Fruit fly (Drosophila melanogaster) whole organism, wandering third instar larva: ENCODE data around the gene sas.

Source experiments
- Abd-B ChIP-seq: fragments of >200 bp; optimal IDR thresholded peaks from 2 replicates; lab custom pipeline; 2017; ENCODE audit warnings: missing biosample characterization, missing genetic modification characterization
- CG32264 ChIP-seq: fragments of 200-800 bp; sonication (Bioruptor generic); optimal IDR thresholded peaks from 2 replicates; lab custom pipeline; 2016; ENCODE audit warnings: missing biosample characterization, missing genetic modification characterization
- CG9705 ChIP-seq: fragments of 200-800 bp; sonication (Bioruptor generic); optimal IDR thresholded peaks from 2 replicates; lab custom pipeline; 2018; ENCODE audit warnings: missing biosample characterization, mild to moderate bottlenecking, missing genetic modification characterization
- Dif ChIP-seq: fragments of 200-275, 200-300 bp; sonication (Bioruptor generic); optimal IDR thresholded peaks from 2 replicates; lab custom pipeline; 2018; ENCODE audit warnings: missing biosample characterization, missing genetic modification characterization; ENCODE audit not compliant: partially characterized antibody
- GATAd ChIP-seq: sonication (Bioruptor generic); optimal IDR thresholded peaks from 2 replicates; lab custom pipeline; 2016; ENCODE audit warnings: missing biosample characterization, missing genetic modification characterization
- HLH106 ChIP-seq: fragments of 200-800 bp; optimal IDR thresholded peaks from 3 replicates; lab custom pipeline; 2019; ENCODE audit warnings: missing biosample characterization, mild to moderate bottlenecking, missing genetic modification characterization, moderate library complexity
- Hnf4 ChIP-seq: fragments of 200-800 bp; sonication (Bioruptor generic); optimal IDR thresholded peaks from 2 replicates; lab custom pipeline; 2016; ENCODE audit warnings: missing biosample characterization, mild to moderate bottlenecking, missing genetic modification characterization
- Hr78 ChIP-seq: fragments of >200 bp; optimal IDR thresholded peaks from 2 replicates; lab custom pipeline; 2017; ENCODE audit warnings: missing biosample characterization, missing genetic modification characterization
- Jra ChIP-seq: sonication (Bioruptor generic); optimal IDR thresholded peaks from 2 replicates; lab custom pipeline; 2016; ENCODE audit warnings: missing biosample characterization, missing genetic modification characterization
- Mio ChIP-seq: sonication (Bioruptor generic); optimal IDR thresholded peaks from 2 replicates; lab custom pipeline; 2016; ENCODE audit warnings: missing biosample characterization, missing genetic modification characterization
- Myc ChIP-seq: fragments of >200 bp; optimal IDR thresholded peaks from 2 replicates; lab custom pipeline; 2017
- N ChIP-seq: fragments of >200 bp; optimal IDR thresholded peaks from 2 replicates; lab custom pipeline; 2018; ENCODE audit warnings: missing biosample characterization, missing external identifiers, missing genetic modification characterization
- OdsH ChIP-seq: fragments of 200-800 bp; sonication (Bioruptor generic); optimal IDR thresholded peaks from 2 replicates; lab custom pipeline; 2016; ENCODE audit warnings: missing biosample characterization, mild to moderate bottlenecking, missing genetic modification characterization
- Sp1 ChIP-seq: fragments of 200-800 bp; sonication (Bioruptor generic); optimal IDR thresholded peaks from 3 replicates; lab custom pipeline; 2019; ENCODE audit warnings: missing biosample characterization, mild to moderate bottlenecking, missing genetic modification characterization, moderate library complexity
- Vsx2 ChIP-seq: fragments of 200-300, 225-300 bp; sonication (Bioruptor generic); optimal IDR thresholded peaks from 2 replicates; lab custom pipeline; 2018; ENCODE audit warnings: missing biosample characterization, missing genetic modification characterization; ENCODE audit not compliant: partially characterized antibody
- br ChIP-seq: fragments of 200-800 bp; sonication (Bioruptor generic); optimal IDR thresholded peaks from 2 replicates; lab custom pipeline; 2016; ENCODE audit warnings: missing biosample characterization, missing genetic modification characterization
- brk ChIP-seq: fragments of 200-800 bp; sonication (Bioruptor generic); optimal IDR thresholded peaks from 2 replicates; lab custom pipeline; 2016; ENCODE audit warnings: missing biosample characterization, mild to moderate bottlenecking, missing genetic modification characterization
- dl ChIP-seq, 2 experiments: fragments of 175-275, 200-275 bp in 1 of 2; fragments of 200-275 bp in 1 of 2; sonication (Bioruptor generic); optimal IDR thresholded peaks; lab custom pipeline; 2018; ENCODE audit warnings: mild to moderate bottlenecking in 2 of 2, missing biosample characterization in 2 of 2, missing genetic modification characterization in 2 of 2, moderate library complexity in 2 of 2; ENCODE audit not compliant: partially characterized antibody in 2 of 2, insufficient read depth in 1 of 2
- dsf ChIP-seq: sonication (Bioruptor generic); optimal IDR thresholded peaks from 2 replicates; lab custom pipeline; 2016; ENCODE audit warnings: missing biosample characterization, missing genetic modification characterization, borderline replicate concordance
- ey ChIP-seq: fragments of 200-800 bp; sonication (Bioruptor generic); optimal IDR thresholded peaks from 2 replicates; lab custom pipeline; 2016; ENCODE audit warnings: missing biosample characterization, missing genetic modification characterization
- foxo ChIP-seq, 2 experiments: fragments of 200-800 bp; sonication (Bioruptor generic); optimal IDR thresholded peaks; 2 replicates in 1 of 2; 3 replicates in 1 of 2; lab custom pipeline; 2016 to 2017; ENCODE audit warnings: missing biosample characterization in 2 of 2, missing genetic modification characterization in 2 of 2
- h ChIP-seq: fragments of 200-800 bp; sonication (Bioruptor generic); optimal IDR thresholded peaks from 3 replicates; lab custom pipeline; 2016; ENCODE audit warnings: missing biosample characterization, mild to moderate bottlenecking, missing genetic modification characterization
- jim ChIP-seq: fragments of 175-275, 200-325 bp; sonication (Bioruptor generic); optimal IDR thresholded peaks from 2 replicates; lab custom pipeline; 2016; ENCODE audit warnings: missing biosample characterization, mild to moderate bottlenecking, missing genetic modification characterization
- lola ChIP-seq: fragments of >200 bp; optimal IDR thresholded peaks from 2 replicates; lab custom pipeline; 2017; ENCODE audit warnings: missing biosample characterization, missing genetic modification characterization
- pan ChIP-seq: fragments of >200 bp; optimal IDR thresholded peaks from 2 replicates; lab custom pipeline; 2017
- psq ChIP-seq: fragments of 200-800 bp; sonication (Bioruptor generic); optimal IDR thresholded peaks from 3 replicates; lab custom pipeline; 2017; ENCODE audit warnings: missing biosample characterization, mild to moderate bottlenecking, missing genetic modification characterization, moderate library complexity
- rgr ChIP-seq: fragments of 200-800 bp; sonication (Bioruptor generic); optimal IDR thresholded peaks from 3 replicates; lab custom pipeline; 2016; ENCODE audit warnings: missing biosample characterization, mild to moderate bottlenecking, missing genetic modification characterization
- sage ChIP-seq: fragments of 200-800 bp; sonication (Bioruptor generic); optimal IDR thresholded peaks from 2 replicates; lab custom pipeline; 2016; ENCODE audit warnings: missing biosample characterization, mild to moderate bottlenecking, missing genetic modification characterization
- sv ChIP-seq: fragments of 200-800 bp; sonication (Bioruptor generic); optimal IDR thresholded peaks from 3 replicates; lab custom pipeline; 2016; ENCODE audit warnings: missing biosample characterization, missing genetic modification characterization
- tai ChIP-seq: sonication (Bioruptor generic); optimal IDR thresholded peaks from 2 replicates; lab custom pipeline; 2016; ENCODE audit warnings: missing biosample characterization, missing genetic modification characterization
- usp ChIP-seq: fragments of >200 bp; optimal IDR thresholded peaks from 2 replicates; lab custom pipeline; 2017; ENCODE audit warnings: missing biosample characterization, missing genetic modification characterization
- woc ChIP-seq: sonication (Bioruptor generic); optimal IDR thresholded peaks from 2 replicates; lab custom pipeline; 2016; ENCODE audit warnings: missing biosample characterization, mild to moderate bottlenecking, missing genetic modification characterization

The sas gene

dm6 chr3R:7172978-7173377 lies 10.4 kb downstream of the sas start:
- TF ChIP-seq brk (GFP tag; lab: Kevin White, UChicago) = peak; percentile 12
- TF ChIP-seq sage (GFP tag; lab: Kevin White, UChicago) = no peak
- TF ChIP-seq sv (GFP tag; lab: Kevin White, UChicago) = no peak
- TF ChIP-seq psq = peak; percentile 13
- TF ChIP-seq CG9705 (GFP tag; lab: Kevin White, UChicago) = no peak
- peak; percentile 39 for TF ChIP-seq Vsx2 (GFP tag; lab: Kevin White, UChicago)
- no peak for TF ChIP-seq Jra (GFP tag; lab: Kevin White, UChicago)
- no peak for TF ChIP-seq tai (GFP tag; lab: Kevin White, UChicago)

- TF ChIP-seq lola (no peak), sage (GFP tag; lab: Kevin White, UChicago) (no peak), Myc (lab: Kevin White, UChicago) (no peak), foxo (GFP tag; optimal IDR thresholded peaks at IDR 0.05; lab: Kevin White, UChicago) (no peak), br (no peak), ey (no peak), Dif (no peak), dl (GFP tag; optimal IDR thresholded peaks at IDR 0.05; lab: Kevin White, UChicago; ENCODE audit: insufficient read depth in 1 of 2, partially characterized antibody in 2 of 2) (no peak), CG32264 (GFP tag; lab: Kevin White, UChicago) (no peak), sv (GFP tag; lab: Kevin White, UChicago) (no peak), Sp1 (GFP tag; lab: Kevin White, UChicago) (no peak), jim (GFP tag; lab: Kevin White, UChicago) (no peak), pan (lab: Kevin White, UChicago) (no peak), psq (no peak), HLH106 (no peak), Hnf4 (no peak)
Observed at dm6 chr3R:7174755-7175154, 12.1 kb downstream of the sas start.

DNA sequence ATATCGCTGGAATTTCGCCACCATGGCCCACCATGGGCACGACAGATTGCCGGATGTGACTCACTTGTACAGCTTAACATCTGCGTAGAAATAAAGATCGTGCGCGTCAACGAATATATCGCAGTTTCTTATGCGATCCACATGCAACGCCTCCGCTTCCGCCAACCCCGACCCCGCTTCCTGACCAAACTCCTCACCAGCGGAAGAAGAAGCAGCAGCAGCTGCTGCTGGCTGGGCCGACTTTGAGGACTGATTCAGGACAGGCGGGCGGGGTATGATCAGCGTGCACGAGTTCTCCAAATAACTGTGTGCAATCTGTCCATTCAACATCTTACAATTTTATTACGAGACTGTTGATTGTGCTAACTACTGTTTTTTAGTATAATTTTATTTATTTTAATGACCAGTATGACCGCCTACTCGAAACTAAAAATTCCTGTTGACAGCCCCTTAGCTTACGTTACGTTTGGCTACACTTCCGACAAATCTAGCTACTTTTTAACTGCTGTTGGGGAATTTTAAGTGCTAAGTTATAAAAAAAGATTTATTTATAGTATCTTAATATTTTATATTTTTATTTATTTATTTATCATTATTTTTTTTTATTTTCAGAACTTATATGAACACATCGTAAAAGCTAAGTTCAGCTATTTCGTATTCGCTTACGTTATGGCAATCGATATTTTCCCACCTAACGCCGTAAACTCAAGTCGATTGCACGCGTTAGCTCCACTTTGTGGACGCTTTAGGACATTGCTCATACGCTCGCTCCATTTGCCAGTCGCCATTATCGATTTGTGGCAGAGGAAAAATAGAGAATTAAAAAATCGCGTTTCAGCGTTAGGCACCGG lies 23.9 kb downstream of the sas start, which contains the start of the genes CG10055 and lap:
CG10055 (minus strand) TSS at position 432 of the 851 bp plus-strand sequence.
lap (plus strand) TSS at position 753 of the 851 bp plus-strand sequence.
- TF ChIP-seq Myc (lab: Kevin White, UChicago) (peak; percentile 2), woc (GFP tag; lab: Kevin White, UChicago) (peak; percentile 4), usp (no peak)

dm6 chr3R:7187093-7187912 lies 24.7 kb downstream of the sas start:
- TF ChIP-seq HLH106 = no peak
- TF ChIP-seq CG32264 (GFP tag; lab: Kevin White, UChicago) = no peak
- peak; percentile 71 for TF ChIP-seq Dif
- peak; percentile 17 for TF ChIP-seq psq
- TF ChIP-seq Hr78 (GFP tag; lab: Kevin White, UChicago) = no peak
- TF ChIP-seq Hnf4 = no peak
- no peak for TF ChIP-seq foxo (GFP tag; optimal IDR thresholded peaks at IDR 0.05; lab: Kevin White, UChicago)
- TF ChIP-seq dl (GFP tag; optimal IDR thresholded peaks at IDR 0.05; lab: Kevin White, UChicago; ENCODE audit: insufficient read depth in 1 of 2, partially characterized antibody in 2 of 2) = peak; percentile 4 to 70
- TF ChIP-seq CG9705 (GFP tag; lab: Kevin White, UChicago) = no peak
- TF ChIP-seq GATAd (GFP tag; lab: Kevin White, UChicago) = no peak
- TF ChIP-seq N (GFP tag; lab: Kevin White, UChicago) = no peak
- TF ChIP-seq usp = no peak
- no peak for TF ChIP-seq tai (GFP tag; lab: Kevin White, UChicago)
- TF ChIP-seq Jra (GFP tag; lab: Kevin White, UChicago) = no peak
- no peak for TF ChIP-seq dsf (GFP tag; lab: Kevin White, UChicago)
- no peak for TF ChIP-seq Abd-B (GFP tag; lab: Kevin White, UChicago)
- no peak for TF ChIP-seq Mio (GFP tag; lab: Kevin White, UChicago)
- peak; percentile 19 for TF ChIP-seq OdsH (GFP tag; lab: Kevin White, UChicago)
- no peak for TF ChIP-seq jim (GFP tag; lab: Kevin White, UChicago)
- TF ChIP-seq rgr (GFP tag; lab: Kevin White, UChicago) = no peak
- TF ChIP-seq sv (GFP tag; lab: Kevin White, UChicago) = no peak
- peak; percentile 21 for TF ChIP-seq h (GFP tag; lab: Kevin White, UChicago)
- TF ChIP-seq, all 38 proteins: peak for 5
